Worm (Caenorhabditis elegans): ENCODE data around the gene K01G12.22.

The K01G12.22 gene

ce11 chrIV:14241382-14242122, 49.5 kb downstream of the K01G12.22 start, which contains the start of gene Y64G10A.10:
Gene Y64G10A.10 (minus strand): TSS chrIV:14241432.
- no peak for TF ChIP-seq elt-3 (tag; optimal IDR thresholded peaks at IDR 0.05)
- TF ChIP-seq nhr-12 (tag; optimal IDR thresholded peaks at IDR 0.05): no peak
- TF ChIP-seq daf-12 (tag; optimal IDR thresholded peaks at IDR 0.05): no peak
- no peak for TF ChIP-seq elt-1 (tag; optimal IDR thresholded peaks at IDR 0.05)
- TF ChIP-seq eor-1 (tag; optimal IDR thresholded peaks at IDR 0.05): no peak
- TF ChIP-seq fos-1 (tag; optimal IDR thresholded peaks at IDR 0.05): no peak
- no peak for TF ChIP-seq egl-5 (tag; optimal IDR thresholded peaks at IDR 0.05)
- TF ChIP-seq nhr-43 (tag; optimal IDR thresholded peaks at IDR 0.05; ENCODE audit: poor library complexity, severe bottlenecking): no peak
- TF ChIP-seq unc-39 (tag; optimal IDR thresholded peaks at IDR 0.05): no peak
- no peak for TF ChIP-seq fkh-10 (GFP tag; optimal IDR thresholded peaks at IDR 0.05)
- no peak for TF ChIP-seq nhr-67 (tag; optimal IDR thresholded peaks at IDR 0.05)
- no peak for TF ChIP-seq ceh-82 (tag; optimal IDR thresholded peaks at IDR 0.05)
